Worm (Caenorhabditis elegans) whole organism, midembryonic: ENCODE measurements around the gene F44G3.7.

Source experiments
- T22C8.4 ChIP-seq: fragments of 200-800 bp; sonication (Bioruptor generic); IDR thresholded peaks from 2 replicates; pipeline ENCODE4 v1.3.6; 2022; ENCODE audit warnings: missing genetic modification characterization, missing compliant biosample characterization
- cog-1 ChIP-seq: sonication (generic microtip); optimal IDR thresholded peaks from 2 replicates; lab custom pipeline; 2016; ENCODE audit warnings: missing genetic modification characterization, missing compliant biosample characterization
- flt-1 ChIP-seq: fragments of 200-800 bp; sonication (Bioruptor generic); IDR thresholded peaks from 2 replicates; pipeline ENCODE4 v1.3.6; 2022; ENCODE audit warnings: missing genetic modification characterization, missing compliant biosample characterization
- med-1 ChIP-seq: sonication (generic microtip); optimal IDR thresholded peaks from 2 replicates; lab custom pipeline; 2017; ENCODE audit warnings: missing genetic modification characterization, mild to moderate bottlenecking, missing compliant biosample characterization, antibody characterized with exemption, missing genetic modification reagents; ENCODE audit not compliant: insufficient read depth
- ref-1 ChIP-seq: fragments of 200-800 bp; sonication (Bioruptor generic); conservative IDR thresholded peaks from 2 replicates; pipeline ENCODE4 v1.3.6; 2022; ENCODE audit warnings: missing genetic modification reagents, missing genetic modification characterization, missing compliant biosample characterization
- ztf-29 ChIP-seq: fragments of 200-800 bp; sonication (Bioruptor generic); IDR thresholded peaks from 2 replicates; pipeline ENCODE4 v1.3.6; 2022; ENCODE audit warnings: missing genetic modification reagents, missing genetic modification characterization, missing compliant biosample characterization

DNA sequence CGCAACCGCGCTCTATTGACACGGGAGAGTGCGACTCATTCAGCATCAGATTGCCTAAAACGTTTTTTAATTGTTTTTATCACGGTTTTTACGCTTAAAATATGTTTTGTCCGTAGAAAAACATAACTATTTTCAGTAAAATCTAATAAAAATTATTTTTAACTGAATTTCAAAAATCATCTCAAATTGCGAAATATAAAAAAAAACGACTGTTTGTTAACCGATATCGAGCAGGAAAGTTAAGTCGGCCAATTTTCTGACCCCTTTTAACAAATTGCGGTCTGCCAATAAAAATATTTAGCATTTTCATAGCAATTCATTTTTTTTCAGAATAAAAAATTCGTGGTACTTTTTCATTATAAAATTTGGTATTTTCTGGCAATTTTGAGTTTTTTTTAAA, 16.4 kb downstream of the F44G3.7 start:
- TF ChIP-seq T22C8.4 (GFP tag; lab: Robert Waterston, UW) (no peak), ztf-29 (no peak), med-1 (GFP tag; lab: Kevin White, UChicago) (no peak), flt-1 (GFP tag; lab: Robert Waterston, UW) (no peak), ref-1 (no peak), cog-1 (tag; lab: Kevin White, UChicago) (no peak)
